Worm (Caenorhabditis elegans) whole organism, L4 larva: Measurements from ENCODE around the gene smk-1.
A peak's percentile ranks its signal among the peaks of the same experiment; 100 is the strongest.

Source experiments
- D1046.2 ChIP-seq: fragments of 200-800 bp; sonication (Bioruptor generic); IDR thresholded peaks from 2 replicates; pipeline ENCODE4 v1.3.6; 2022; ENCODE audit warnings: missing genetic modification characterization, missing compliant biosample characterization
- F49E8.2 ChIP-seq: sonication (generic microtip); optimal IDR thresholded peaks from 2 replicates; lab custom pipeline; 2016; ENCODE audit warnings: missing compliant biosample characterization, mild to moderate bottlenecking, missing genetic modification characterization, borderline replicate concordance
- ZK337.2 ChIP-seq: fragments of 200-800 bp; sonication (Bioruptor generic); IDR thresholded peaks from 2 replicates; pipeline ENCODE4 v1.3.6; 2022; ENCODE audit warnings: missing genetic modification reagents, missing genetic modification characterization, missing compliant biosample characterization
- aly-2 ChIP-seq: sonication (generic microtip); optimal IDR thresholded peaks from 2 replicates; lab custom pipeline; 2018; ENCODE audit warnings: missing biosample characterization, missing genetic modification characterization
- ama-1 ChIP-seq: fragments of 150-350 bp; optimal IDR thresholded peaks from 2 replicates; lab custom pipeline; 2014; ENCODE audit warnings: inconsistent platforms, mixed read lengths
- arid-1 ChIP-seq: fragments of 200-800 bp; sonication (Bioruptor generic); conservative IDR thresholded peaks from 2 replicates; pipeline ENCODE4 v1.3.6; 2022; ENCODE audit warnings: missing genetic modification reagents, missing genetic modification characterization, missing compliant biosample characterization
- attf-4 ChIP-seq: sonication (generic microtip); optimal IDR thresholded peaks from 3 replicates; lab custom pipeline; 2017; ENCODE audit warnings: missing biosample characterization, missing genetic modification characterization
- ceh-20 ChIP-seq: fragments of 200-800 bp; sonication (Bioruptor generic); IDR thresholded peaks from 2 replicates; pipeline ENCODE4 v1.3.6; 2022; ENCODE audit warnings: missing genetic modification reagents, missing genetic modification characterization, missing compliant biosample characterization
- ceh-28 ChIP-seq: fragments of 150-350 bp; optimal IDR thresholded peaks from 2 replicates; lab custom pipeline; 2014; ENCODE audit warnings: missing biosample characterization, missing genetic modification reagents, missing genetic modification characterization
- ceh-32 ChIP-seq: sonication (generic microtip); optimal IDR thresholded peaks from 2 replicates; lab custom pipeline; 2016; ENCODE audit warnings: mild to moderate bottlenecking, missing genetic modification characterization, missing compliant biosample characterization; ENCODE audit not compliant: poor library complexity
- ceh-62 ChIP-seq: sonication (generic microtip); optimal IDR thresholded peaks from 2 replicates; lab custom pipeline; 2017; ENCODE audit warnings: missing biosample characterization, missing genetic modification characterization
- ces-1 ChIP-seq: fragments of 150-350 bp; sonication (generic microtip); optimal IDR thresholded peaks from 4 replicates; lab custom pipeline; 2014; ENCODE audit warnings: missing biosample characterization, missing genetic modification reagents, missing genetic modification characterization
- daf-12 ChIP-seq: fragments of 150-350 bp; optimal IDR thresholded peaks from 2 replicates; lab custom pipeline; 2014; ENCODE audit warnings: missing biosample characterization, missing genetic modification reagents, missing genetic modification characterization
- daf-8 ChIP-seq: fragments of 200-800 bp; sonication (Bioruptor generic); IDR thresholded peaks from 2 replicates; pipeline ENCODE4 v1.3.6; 2022; ENCODE audit warnings: missing genetic modification characterization, missing compliant biosample characterization
- dmd-8 ChIP-seq: fragments of 200-800 bp; sonication (Bioruptor generic); IDR thresholded peaks from 2 replicates; pipeline ENCODE4 v1.3.6; 2022; ENCODE audit warnings: missing genetic modification characterization, missing compliant biosample characterization
- duxl-1 ChIP-seq: sonication (generic microtip); optimal IDR thresholded peaks from 2 replicates; lab custom pipeline; 2016; ENCODE audit warnings: mild to moderate bottlenecking, missing genetic modification characterization, moderate library complexity, missing compliant biosample characterization; ENCODE audit not compliant: poor library complexity
- egl-27 ChIP-seq: sonication (generic microtip); optimal IDR thresholded peaks from 3 replicates; lab custom pipeline; 2017; ENCODE audit warnings: missing biosample characterization, missing genetic modification reagents, missing genetic modification characterization
- fos-1 ChIP-seq: fragments of 150-350 bp; optimal IDR thresholded peaks from 2 replicates; lab custom pipeline; 2014; ENCODE audit warnings: missing biosample characterization, missing genetic modification characterization
- hlh-30 ChIP-seq: sonication (generic microtip); optimal IDR thresholded peaks from 2 replicates; lab custom pipeline; 2017; ENCODE audit warnings: antibody characterized with exemption, mild to moderate bottlenecking, missing genetic modification characterization, missing compliant biosample characterization; ENCODE audit not compliant: insufficient read depth
- jun-1 ChIP-seq: fragments of 150-350 bp; optimal IDR thresholded peaks from 2 replicates; lab custom pipeline; 2014; ENCODE audit warnings: missing biosample characterization, missing genetic modification reagents, missing genetic modification characterization
- lin-1 ChIP-seq: fragments of 200-800 bp; sonication (Bioruptor generic); IDR thresholded peaks from 2 replicates; pipeline ENCODE4 v1.3.6; 2022; ENCODE audit warnings: missing genetic modification reagents, missing genetic modification characterization, missing compliant biosample characterization
- lin-38 ChIP-seq: fragments of 200-800 bp; sonication (Bioruptor generic); IDR thresholded peaks from 2 replicates; pipeline ENCODE4 v1.3.6; 2022; ENCODE audit warnings: missing genetic modification reagents, missing genetic modification characterization, missing compliant biosample characterization
- lin-39 ChIP-seq: fragments of 150-350 bp; optimal IDR thresholded peaks from 2 replicates; lab custom pipeline; 2014; ENCODE audit warnings: missing biosample characterization, missing genetic modification reagents, missing genetic modification characterization
- lsy-2 ChIP-seq, 2 experiments: fragments of 150-350 bp in 1 of 2; sonication (generic microtip) in 1 of 2; optimal IDR thresholded peaks; 2 replicates each; lab custom pipeline; 2014 to 2017; ENCODE audit warnings: missing biosample characterization in 2 of 2, missing genetic modification characterization in 2 of 2
- mdl-1 ChIP-seq, 2 experiments: fragments of 150-350 bp in 1 of 2; sonication (generic microtip) in 1 of 2; optimal IDR thresholded peaks; 2 replicates each; lab custom pipeline; 2014 to 2017; ENCODE audit warnings: missing biosample characterization in 2 of 2, missing genetic modification characterization in 2 of 2
- mxl-2 ChIP-seq: fragments of 200-800 bp; sonication (Bioruptor generic); conservative IDR thresholded peaks from 2 replicates; pipeline ENCODE4 v1.3.6; 2022; ENCODE audit warnings: missing genetic modification reagents, missing genetic modification characterization, missing compliant biosample characterization
- nhr-11 ChIP-seq: fragments of 150-350 bp; optimal IDR thresholded peaks from 2 replicates; lab custom pipeline; 2014; ENCODE audit warnings: missing biosample characterization, missing genetic modification characterization
- nhr-111 ChIP-seq: fragments of 200-800 bp; sonication (Bioruptor generic); optimal IDR thresholded peaks from 2 replicates; lab custom pipeline; 2018; ENCODE audit warnings: mild to moderate bottlenecking, missing genetic modification characterization, missing compliant biosample characterization
- nhr-28 ChIP-seq: fragments of 150-350 bp; optimal IDR thresholded peaks from 2 replicates; lab custom pipeline; 2014; ENCODE audit warnings: missing biosample characterization, missing genetic modification characterization
- nhr-41 ChIP-seq: fragments of 200-800 bp; sonication (Bioruptor generic); IDR thresholded peaks from 2 replicates; pipeline ENCODE4 v1.3.6; 2022; ENCODE audit warnings: missing genetic modification reagents, missing genetic modification characterization, missing compliant biosample characterization
- nhr-42 ChIP-seq: fragments of 200-800 bp; sonication (Bioruptor generic); IDR thresholded peaks from 2 replicates; pipeline ENCODE4 v1.3.6; 2022; ENCODE audit warnings: missing genetic modification characterization, missing compliant biosample characterization
- nhr-77 ChIP-seq: fragments of 150-350 bp; optimal IDR thresholded peaks from 2 replicates; lab custom pipeline; 2014; ENCODE audit warnings: missing biosample characterization, missing genetic modification characterization
- php-3 ChIP-seq: fragments of 200-800 bp; sonication (Bioruptor generic); IDR thresholded peaks from 2 replicates; pipeline ENCODE4 v1.3.6; 2022; ENCODE audit warnings: missing genetic modification reagents, missing genetic modification characterization, missing compliant biosample characterization
- rbr-2 ChIP-seq: sonication (generic microtip); optimal IDR thresholded peaks from 2 replicates; lab custom pipeline; 2016; ENCODE audit warnings: missing genotype, missing genetic modification characterization, missing compliant biosample characterization
- sdz-12 ChIP-seq: fragments of 200-800 bp; sonication (Bioruptor generic); optimal IDR thresholded peaks from 2 replicates; lab custom pipeline; 2018; ENCODE audit warnings: mild to moderate bottlenecking, missing genetic modification characterization, missing compliant biosample characterization
- skn-1 ChIP-seq: fragments of 150-350 bp; optimal IDR thresholded peaks from 2 replicates; lab custom pipeline; 2014; ENCODE audit warnings: missing biosample characterization, missing genetic modification characterization
- snpc-1.2 ChIP-seq: fragments of 200-800 bp; sonication (Bioruptor generic); IDR thresholded peaks from 2 replicates; pipeline ENCODE4 v1.3.6; 2022; ENCODE audit warnings: missing genetic modification reagents, missing genetic modification characterization, missing compliant biosample characterization
- tag-97 ChIP-seq: fragments of 200-800 bp; sonication (Bioruptor generic); IDR thresholded peaks from 2 replicates; pipeline ENCODE4 v1.3.6; 2022; ENCODE audit warnings: missing genetic modification characterization, missing compliant biosample characterization
- tra-1 ChIP-seq: fragments of 200-800 bp; sonication (Bioruptor generic); IDR thresholded peaks from 2 replicates; pipeline ENCODE4 v1.3.6; 2022; ENCODE audit warnings: missing genetic modification reagents, missing genetic modification characterization, missing compliant biosample characterization
- unc-62 ChIP-seq, 3 experiments: fragments of 150-350 bp in 1 of 3; sonication (generic microtip); optimal IDR thresholded peaks in 2 of 3; peaks in 1 of 3; 1 replicate in 1 of 3; 2 replicates in 2 of 3; lab custom pipeline; 2014 to 2017; ENCODE audit warnings: missing biosample characterization in 3 of 3, missing genetic modification characterization in 3 of 3, missing genetic modification reagents in 3 of 3, missing genotype in 1 of 3
- zip-11 ChIP-seq: fragments of 200-800 bp; sonication (Bioruptor generic); IDR thresholded peaks from 2 replicates; pipeline ENCODE4 v1.3.6; 2022; ENCODE audit warnings: missing genetic modification characterization, missing compliant biosample characterization
- zip-2 ChIP-seq: fragments of 150-350 bp; optimal IDR thresholded peaks from 2 replicates; lab custom pipeline; 2014; ENCODE audit warnings: missing biosample characterization, missing genetic modification characterization
- ztf-11 ChIP-seq: fragments of 150-350 bp; optimal IDR thresholded peaks from 2 replicates; lab custom pipeline; 2014; ENCODE audit warnings: missing biosample characterization, missing genetic modification characterization

The smk-1 gene

DNA sequence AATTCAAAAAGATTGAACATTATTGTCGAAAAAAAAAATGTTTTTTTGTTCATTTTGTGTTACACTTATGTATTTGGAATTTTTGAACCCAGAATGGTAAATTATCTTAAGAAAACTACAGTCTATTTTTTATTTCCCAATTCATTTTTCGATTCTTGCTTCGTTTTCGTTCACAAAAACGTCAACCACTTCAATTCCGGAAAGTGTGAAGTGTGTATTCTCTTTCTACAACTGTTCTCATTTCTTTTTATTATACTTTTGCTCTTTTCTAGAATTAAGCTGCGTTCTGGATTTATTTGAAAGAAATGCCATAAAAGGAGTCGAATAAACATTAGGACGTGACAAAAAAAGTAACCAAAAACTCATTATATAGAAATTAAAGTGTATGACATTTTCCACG lies 14.7 kb downstream of the smk-1 start, which contains the start of gene F41E6.1:
F41E6.1 (plus strand) TSS at position 301 of the 400 bp plus-strand sequence.
- TF ChIP-seq ama-1 (lab: Kevin White, UChicago) (no peak), ces-1 (GFP tag; lab: Kevin White, UChicago) (no peak), nhr-42 (GFP tag; lab: Robert Waterston, UW) (no peak), arid-1 (GFP tag; lab: Robert Waterston, UW) (no peak), lin-1 (GFP tag; lab: Robert Waterston, UW) (no peak), F49E8.2 (tag; lab: Kevin White, UChicago) (no peak), zip-11 (GFP tag; lab: Robert Waterston, UW) (no peak), rbr-2 (tag; lab: Kevin White, UChicago) (no peak), aly-2 (tag; lab: Kevin White, UChicago) (no peak), tra-1 (GFP tag; lab: Robert Waterston, UW) (no peak), ceh-20 (GFP tag; lab: Robert Waterston, UW) (no peak)

DNA sequence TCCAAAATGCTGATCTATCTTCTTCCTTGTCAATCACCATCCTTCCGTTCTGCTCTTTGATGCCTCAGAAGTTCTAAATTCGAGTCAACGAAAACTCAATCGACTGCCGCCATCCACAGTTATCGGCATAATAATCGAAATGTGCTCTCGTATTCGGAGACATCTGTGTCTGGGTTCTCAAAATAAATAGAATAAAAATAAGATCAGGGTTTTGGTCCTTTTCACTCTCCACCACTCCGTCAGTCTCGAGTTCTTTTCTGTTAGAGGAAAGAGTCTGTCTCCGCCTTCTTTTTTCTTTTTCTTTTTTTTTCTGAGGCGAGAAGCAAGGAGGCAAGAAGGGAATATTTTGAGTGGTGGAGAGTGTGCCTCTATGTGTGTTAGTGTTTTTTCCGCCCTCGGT lies 16.2 kb downstream of the smk-1 start, which contains the start of gene F41E6.17:
F41E6.17 (plus strand) TSS at position 348 of the 400 bp plus-strand sequence.
- no peak for TF ChIP-seq egl-27 (tag; lab: Kevin White, UChicago)
- TF ChIP-seq jun-1 (tag; lab: Kevin White, UChicago): no peak
- TF ChIP-seq daf-12: no peak
- TF ChIP-seq hlh-30 (tag; lab: Kevin White, UChicago): peak; percentile 15
- no peak for TF ChIP-seq ceh-28
- TF ChIP-seq nhr-41 (GFP tag; lab: Robert Waterston, UW): no peak
- TF ChIP-seq nhr-11 (tag; lab: Kevin White, UChicago): no peak

DNA sequence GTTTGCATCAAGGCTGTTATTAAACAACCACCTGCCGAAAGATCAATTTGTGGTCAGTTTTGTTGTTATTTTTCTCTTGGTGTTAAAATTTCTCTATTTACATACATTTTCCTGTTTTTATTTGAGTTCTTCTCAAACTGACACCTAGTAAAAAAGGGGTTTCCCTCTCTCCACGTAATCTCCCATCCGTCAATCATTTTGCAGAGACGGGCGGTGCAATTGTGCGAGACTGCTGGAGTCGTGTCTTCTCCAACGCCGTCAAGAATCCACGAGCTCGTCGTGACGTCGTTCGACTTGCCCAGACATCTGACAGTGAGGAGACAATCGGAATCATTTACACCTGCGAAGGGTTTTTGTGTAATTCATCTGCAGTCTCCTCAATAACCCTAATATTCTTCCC lies 18.8 kb downstream of the smk-1 start:
- TF ChIP-seq ZK337.2 (GFP tag; lab: Robert Waterston, UW) (no peak), nhr-28 (tag; lab: Kevin White, UChicago) (no peak), nhr-111 (no peak), sdz-12 (GFP tag; lab: Kevin White, UChicago) (no peak), ceh-20 (GFP tag; lab: Robert Waterston, UW) (peak; percentile 61; the same call in 1 of the 2 replicates), lin-38 (GFP tag; lab: Robert Waterston, UW) (no peak), skn-1 (tag; lab: Kevin White, UChicago) (no peak), ceh-32 (tag; lab: Kevin White, UChicago) (no peak), mdl-1 (tag; optimal IDR thresholded peaks at IDR 0.05; lab: Kevin White, UChicago) (no peak), php-3 (no peak), unc-62 (GFP tag; optimal IDR thresholded peaks at IDR 0.05 in 1 of 2; lab: Kevin White, UChicago) (peak in 1 of 2 experiments; percentile 50), unc-62 (tag; optimal IDR thresholded peaks at IDR 0.05; lab: Kevin White, UChicago) (no peak), nhr-42 (GFP tag; lab: Robert Waterston, UW) (no peak), ztf-11 (tag; lab: Kevin White, UChicago) (no peak)

DNA sequence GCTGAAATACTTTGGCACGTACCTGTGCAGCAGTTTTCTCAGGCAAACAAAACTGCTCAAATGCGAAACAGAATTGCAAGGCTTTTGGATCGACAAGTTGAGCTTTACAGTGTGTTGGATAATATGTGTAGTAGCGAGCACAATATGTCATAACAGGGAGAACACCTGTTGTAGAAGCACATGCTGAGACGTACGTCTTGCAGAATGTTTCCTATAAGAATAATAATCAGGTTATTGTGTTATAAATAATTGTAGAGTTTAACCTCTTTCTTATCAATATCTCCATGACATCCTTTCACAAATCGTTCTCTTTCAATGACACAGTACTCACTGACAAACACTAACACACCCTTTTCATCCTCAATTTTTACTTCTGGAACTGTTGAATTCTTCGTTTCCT lies 20.0 kb downstream of the smk-1 start:
- TF ChIP-seq lin-39 (tag; lab: Kevin White, UChicago) (no peak), unc-62 (GFP tag; optimal IDR thresholded peaks at IDR 0.05 in 1 of 2; lab: Kevin White, UChicago) (peak in 1 of 2 experiments; percentile 93), unc-62 (tag; optimal IDR thresholded peaks at IDR 0.05; lab: Kevin White, UChicago) (no peak), skn-1 (tag; lab: Kevin White, UChicago) (no peak), daf-8 (GFP tag; lab: Robert Waterston, UW) (no peak), hlh-30 (tag; lab: Kevin White, UChicago) (no peak), nhr-111 (no peak), ces-1 (GFP tag; lab: Kevin White, UChicago) (no peak), ceh-62 (tag; lab: Kevin White, UChicago) (no peak)

DNA sequence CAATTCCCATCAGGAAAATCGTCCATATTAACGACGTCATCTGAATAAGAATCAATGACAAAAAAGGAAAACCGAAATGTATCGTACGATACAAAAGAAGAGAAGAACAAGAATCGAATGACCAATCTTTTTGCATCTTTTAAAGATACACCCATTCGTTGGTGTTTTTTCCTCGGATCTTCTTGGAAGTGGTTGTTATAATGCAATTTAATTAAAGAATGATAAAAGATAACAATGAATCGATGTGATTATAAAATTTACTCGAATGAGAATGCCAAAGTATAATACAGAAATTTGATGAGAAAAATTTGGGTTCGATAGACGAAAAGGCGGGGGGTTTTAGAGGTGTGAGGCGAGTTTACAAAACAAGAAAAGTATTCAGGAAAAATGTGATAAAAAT lies 21.4 kb downstream of the smk-1 start, which contains the start of gene F41E6.12:
F41E6.12 (minus strand) TSS at position 101 of the 400 bp plus-strand sequence.
- TF ChIP-seq lsy-2 (tag; optimal IDR thresholded peaks at IDR 0.05; lab: Kevin White, UChicago) (peak in 1 of 2 experiments; percentile 12), zip-2 (no peak), mxl-2 (GFP tag; lab: Robert Waterston, UW) (no peak), lin-1 (GFP tag; lab: Robert Waterston, UW) (no peak), duxl-1 (peak; percentile 15), nhr-42 (GFP tag; lab: Robert Waterston, UW) (no peak), fos-1 (tag; lab: Kevin White, UChicago) (no peak), nhr-77 (tag; lab: Kevin White, UChicago) (no peak), D1046.2 (GFP tag; lab: Robert Waterston, UW) (no peak), egl-27 (tag; lab: Kevin White, UChicago) (no peak), snpc-1.2 (GFP tag; lab: Robert Waterston, UW) (no peak), dmd-8 (GFP tag; lab: Robert Waterston, UW) (no peak), attf-4 (tag; lab: Kevin White, UChicago) (no peak), ama-1 (lab: Kevin White, UChicago) (peak; percentile 36), tag-97 (no peak)
